Fruit fly (Drosophila melanogaster): ENCODE measurements around the gene CG12659.

CG12659 gene

dm6 chrX:8580794-8581193 is 10.7 kb downstream of the CG12659 start:
- no peak for TF ChIP-seq Hr78 (GFP tag; optimal IDR thresholded peaks at IDR 0.05)
- no peak for TF ChIP-seq sage (GFP tag; optimal IDR thresholded peaks at IDR 0.05)
- no peak for TF ChIP-seq fru (GFP tag; optimal IDR thresholded peaks at IDR 0.05)
- no peak for TF ChIP-seq CG9705 (GFP tag; optimal IDR thresholded peaks at IDR 0.05)
- TF ChIP-seq Myc (optimal IDR thresholded peaks at IDR 0.05), result no peak
- TF ChIP-seq dl (GFP tag; optimal IDR thresholded peaks at IDR 0.05; ENCODE audit: insufficient read depth in 1 of 2, partially characterized antibody in 2 of 2), result no peak
- no peak for TF ChIP-seq CG32264 (GFP tag; optimal IDR thresholded peaks at IDR 0.05)
- no peak for TF ChIP-seq Hr83 (GFP tag; optimal IDR thresholded peaks at IDR 0.05; ENCODE audit: poor library complexity, severe bottlenecking)
- TF ChIP-seq pan (optimal IDR thresholded peaks at IDR 0.05), result no peak
- TF ChIP-seq Sp1 (GFP tag; optimal IDR thresholded peaks at IDR 0.05), result no peak
- TF ChIP-seq CrebA (GFP tag; optimal IDR thresholded peaks at IDR 0.05; ENCODE audit: borderline replicate concordance), result no peak
- TF ChIP-seq Jra (GFP tag; optimal IDR thresholded peaks at IDR 0.05), result no peak
- TF ChIP-seq sv (GFP tag; optimal IDR thresholded peaks at IDR 0.05), result no peak
- TF ChIP-seq lola (GFP tag; optimal IDR thresholded peaks at IDR 0.05), result no peak
- TF ChIP-seq Abd-B (GFP tag; optimal IDR thresholded peaks at IDR 0.05), result no peak
- no peak for TF ChIP-seq psq (GFP tag; optimal IDR thresholded peaks at IDR 0.05)
- TF ChIP-seq brk (GFP tag; optimal IDR thresholded peaks at IDR 0.05), result no peak
- TF ChIP-seq Mio (GFP tag; optimal IDR thresholded peaks at IDR 0.05), result no peak

- no peak for TF ChIP-seq Rel (GFP tag; optimal IDR thresholded peaks at IDR 0.05)
- peak; percentile 64 for TF ChIP-seq Rel (tag; optimal IDR thresholded peaks at IDR 0.05)
- TF ChIP-seq foxo (GFP tag; optimal IDR thresholded peaks at IDR 0.05), result no peak
These were observed 11.7 kb downstream of the CG12659 start for dm6 chrX:8579875-8580274.

- TF ChIP-seq woc (GFP tag; optimal IDR thresholded peaks at IDR 0.05) (no peak), Myc (optimal IDR thresholded peaks at IDR 0.05) (no peak), sage (GFP tag; optimal IDR thresholded peaks at IDR 0.05) (no peak), N (GFP tag; optimal IDR thresholded peaks at IDR 0.05) (no peak), jim (GFP tag; optimal IDR thresholded peaks at IDR 0.05) (no peak), GATAd (GFP tag; optimal IDR thresholded peaks at IDR 0.05) (no peak), Dif (GFP tag; optimal IDR thresholded peaks at IDR 0.05; ENCODE audit: partially characterized antibody) (no peak), sv (GFP tag; optimal IDR thresholded peaks at IDR 0.05) (no peak), dmrt93B (GFP tag; optimal IDR thresholded peaks at IDR 0.05) (no peak), OdsH (GFP tag; optimal IDR thresholded peaks at IDR 0.05) (no peak), Hr78 (GFP tag; optimal IDR thresholded peaks at IDR 0.05) (no peak)
These were observed 12.4 kb downstream of the CG12659 start for dm6 chrX:8579097-8579496.

- TF ChIP-seq GATAd (GFP tag; optimal IDR thresholded peaks at IDR 0.05) (no peak), Rel (GFP tag; optimal IDR thresholded peaks at IDR 0.05) (no peak), Rel (tag; optimal IDR thresholded peaks at IDR 0.05) (peak; percentile 67)
These were observed 14.9 kb downstream of the CG12659 start for dm6 chrX:8576675-8577074.

- TF ChIP-seq Abd-B (GFP tag; optimal IDR thresholded peaks at IDR 0.05) (no peak), fru (GFP tag; optimal IDR thresholded peaks at IDR 0.05) (peak; percentile 61), br (GFP tag; optimal IDR thresholded peaks at IDR 0.05) (peak; percentile 18), usp (GFP tag; optimal IDR thresholded peaks at IDR 0.05) (no peak), h (GFP tag; optimal IDR thresholded peaks at IDR 0.05) (peak; percentile 55), Jra (GFP tag; optimal IDR thresholded peaks at IDR 0.05) (peak; percentile 64), woc (GFP tag; optimal IDR thresholded peaks at IDR 0.05) (peak; percentile 22), rgr (GFP tag; optimal IDR thresholded peaks at IDR 0.05) (peak; percentile 68), HLH106 (tag; optimal IDR thresholded peaks at IDR 0.05) (peak; percentile 48), ey (GFP tag; optimal IDR thresholded peaks at IDR 0.05) (peak; percentile 50), Sp1 (GFP tag; optimal IDR thresholded peaks at IDR 0.05) (peak; percentile 16), foxo (GFP tag; optimal IDR thresholded peaks at IDR 0.05) (peak in 1 of 2 experiments; percentile 65), OdsH (GFP tag; optimal IDR thresholded peaks at IDR 0.05) (peak; percentile 21), Rel (GFP tag; optimal IDR thresholded peaks at IDR 0.05) (no peak), Rel (tag; optimal IDR thresholded peaks at IDR 0.05) (no peak), tai (GFP tag; optimal IDR thresholded peaks at IDR 0.05) (peak; percentile 9), jim (GFP tag; optimal IDR thresholded peaks at IDR 0.05) (no peak), Hnf4 (GFP tag; optimal IDR thresholded peaks at IDR 0.05) (peak; percentile 0)
These were observed 16.7 kb downstream of the CG12659 start for dm6 chrX:8574672-8575350.
